Fruit fly (Drosophila melanogaster) whole organism: ENCODE data around the gene PpD6.

Experiments
- CG8478 ChIP-seq: fragments of >200 bp; optimal IDR thresholded peaks from 2 replicates; lab custom pipeline; 2018; ENCODE audit warnings: inconsistent platforms
- Dll ChIP-seq: fragments of >200 bp; optimal IDR thresholded peaks from 2 replicates; lab custom pipeline; 2017
- EcR ChIP-seq, 2 experiments: fragments of >200 bp; optimal IDR thresholded peaks; 2 replicates each; lab custom pipeline; 2017; ENCODE audit warnings: missing biosample characterization in 2 of 2, missing genetic modification characterization in 2 of 2, missing genetic modification reagents in 2 of 2
- pan ChIP-seq: fragments of >200 bp; optimal IDR thresholded peaks from 2 replicates; lab custom pipeline; 2017
- psq ChIP-seq: fragments of >200 bp; optimal IDR thresholded peaks from 2 replicates; lab custom pipeline; 2017
- usp ChIP-seq: fragments of >200 bp; optimal IDR thresholded peaks from 2 replicates; lab custom pipeline; 2017; ENCODE audit warnings: missing biosample characterization, missing genetic modification characterization, mixed read lengths

Gene PpD6

dm6 chr2L:3107988-3108678 lies 1.3 kb upstream of the PpD6 start:
- TF ChIP-seq psq (lab: Kevin White, UChicago): no peak

- TF ChIP-seq Dll (lab: Kevin White, UChicago): no peak
- TF ChIP-seq pan: no peak
- TF ChIP-seq psq (lab: Kevin White, UChicago): no peak
- no peak for TF ChIP-seq EcR (GFP tag; optimal IDR thresholded peaks at IDR 0.05; lab: Kevin White, UChicago)
- TF ChIP-seq CG8478: no peak
- no peak for TF ChIP-seq usp (GFP tag; lab: Kevin White, UChicago)
Measured at dm6 chr2L:3114132-3114531, 4.7 kb downstream of the PpD6 start.

- TF ChIP-seq EcR (GFP tag; optimal IDR thresholded peaks at IDR 0.05; lab: Kevin White, UChicago) (no peak), Dll (lab: Kevin White, UChicago) (no peak), CG8478 (no peak), pan (no peak), psq (lab: Kevin White, UChicago) (no peak), usp (GFP tag; lab: Kevin White, UChicago) (no peak)
Measured at dm6 chr2L:3114887-3115286, 5.4 kb downstream of the PpD6 start.

dm6 chr2L:3119613-3120012 lies 10.1 kb downstream of the PpD6 start:
- TF ChIP-seq EcR (GFP tag; optimal IDR thresholded peaks at IDR 0.05; lab: Kevin White, UChicago) (no peak), pan (no peak), psq (lab: Kevin White, UChicago) (no peak), usp (GFP tag; lab: Kevin White, UChicago) (no peak), Dll (lab: Kevin White, UChicago) (no peak), CG8478 (no peak)

- no peak for TF ChIP-seq usp (GFP tag; lab: Kevin White, UChicago)
- TF ChIP-seq Dll (lab: Kevin White, UChicago): no peak
- no peak for TF ChIP-seq psq (lab: Kevin White, UChicago)
- no peak for TF ChIP-seq EcR (GFP tag; optimal IDR thresholded peaks at IDR 0.05; lab: Kevin White, UChicago)
- TF ChIP-seq pan: no peak
- no peak for TF ChIP-seq CG8478
Measured at dm6 chr2L:3120820-3121219, 11.3 kb downstream of the PpD6 start.

dm6 chr2L:3121325-3121724 lies 11.9 kb downstream of the PpD6 start:
- TF ChIP-seq usp (GFP tag; lab: Kevin White, UChicago): no peak
- no peak for TF ChIP-seq pan
- TF ChIP-seq CG8478: no peak
- TF ChIP-seq Dll (lab: Kevin White, UChicago): no peak

dm6 chr2L:3121745-3122144 lies 12.3 kb downstream of the PpD6 start:
- TF ChIP-seq psq (lab: Kevin White, UChicago) (no peak), usp (GFP tag; lab: Kevin White, UChicago) (no peak), Dll (lab: Kevin White, UChicago) (no peak), EcR (GFP tag; optimal IDR thresholded peaks at IDR 0.05; lab: Kevin White, UChicago) (no peak), CG8478 (no peak), pan (no peak)

dm6 chr2L:3122216-3122615 lies 12.7 kb downstream of the PpD6 start:
- no peak for TF ChIP-seq usp (GFP tag; lab: Kevin White, UChicago)
- TF ChIP-seq psq (lab: Kevin White, UChicago): no peak
- no peak for TF ChIP-seq CG8478
- no peak for TF ChIP-seq Dll (lab: Kevin White, UChicago)
- TF ChIP-seq EcR (GFP tag; optimal IDR thresholded peaks at IDR 0.05; lab: Kevin White, UChicago): no peak
- no peak for TF ChIP-seq pan

- TF ChIP-seq psq (lab: Kevin White, UChicago) (no peak), EcR (GFP tag; optimal IDR thresholded peaks at IDR 0.05; lab: Kevin White, UChicago) (no peak), pan (no peak), usp (GFP tag; lab: Kevin White, UChicago) (no peak), CG8478 (no peak), Dll (lab: Kevin White, UChicago) (no peak)
Measured at dm6 chr2L:3123562-3124345, 14.3 kb downstream of the PpD6 start.

dm6 chr2L:3124500-3124977 lies 15.1 kb downstream of the PpD6 start:
- TF ChIP-seq usp (GFP tag; lab: Kevin White, UChicago) (no peak), pan (no peak), EcR (GFP tag; optimal IDR thresholded peaks at IDR 0.05; lab: Kevin White, UChicago) (no peak), CG8478 (no peak), psq (lab: Kevin White, UChicago) (no peak), Dll (lab: Kevin White, UChicago) (peak; percentile 77)

dm6 chr2L:3127813-3128212 lies 18.3 kb downstream of the PpD6 start:
- TF ChIP-seq CG8478 (no peak), usp (GFP tag; lab: Kevin White, UChicago) (no peak), EcR (GFP tag; optimal IDR thresholded peaks at IDR 0.05; lab: Kevin White, UChicago) (no peak), pan (no peak), Dll (lab: Kevin White, UChicago) (no peak), psq (lab: Kevin White, UChicago) (no peak)

- no peak for TF ChIP-seq psq (lab: Kevin White, UChicago)
- no peak for TF ChIP-seq EcR (GFP tag; optimal IDR thresholded peaks at IDR 0.05; lab: Kevin White, UChicago)
- no peak for TF ChIP-seq pan
- no peak for TF ChIP-seq Dll (lab: Kevin White, UChicago)
- no peak for TF ChIP-seq CG8478
- TF ChIP-seq usp (GFP tag; lab: Kevin White, UChicago): no peak
Measured at dm6 chr2L:3128335-3128734, 18.9 kb downstream of the PpD6 start, which contains the start of gene CG15403. CG15403 (plus strand) TSS chr2L:3128635.
